Fruit fly (Drosophila melanogaster) whole organism, embryonic: ENCODE measurements around the gene mats.

Experiments used
- B-H2 ChIP-seq: fragments of 200-800 bp; sonication (Bioruptor generic); optimal IDR thresholded peaks from 2 replicates; lab custom pipeline; 2018; ENCODE audit warnings: missing biosample characterization, mild to moderate bottlenecking, missing genetic modification characterization
- Blimp-1 ChIP-seq: fragments of 200-800 bp; sonication (Bioruptor generic); optimal IDR thresholded peaks from 3 replicates; lab custom pipeline; 2018; ENCODE audit warnings: missing biosample characterization, missing genetic modification characterization, mild to moderate bottlenecking, moderate library complexity, missing genetic modification reagents
- C15 ChIP-seq: fragments of 200-800 bp; sonication (Bioruptor generic); IDR thresholded peaks from 3 replicates; pipeline ENCODE4 v1.3.6; 2022; ENCODE audit warnings: missing biosample characterization, missing genetic modification characterization
- CG10267 ChIP-seq: fragments of 200-800 bp; sonication (Bioruptor generic); optimal IDR thresholded peaks from 2 replicates; lab custom pipeline; 2018; ENCODE audit warnings: missing biosample characterization, mild to moderate bottlenecking, missing genetic modification characterization, moderate library complexity
- CG10462 ChIP-seq: fragments of 200-800 bp; sonication (Bioruptor generic); optimal IDR thresholded peaks from 2 replicates; lab custom pipeline; 2016; ENCODE audit warnings: missing biosample characterization, missing genetic modification characterization
- CG13287 ChIP-seq: fragments of 200-800 bp; sonication (Bioruptor generic); IDR thresholded peaks from 2 replicates; pipeline ENCODE4 v1.3.6; 2022; ENCODE audit warnings: missing biosample characterization, missing genetic modification characterization; ENCODE audit not compliant: partially characterized antibody
- CG14860 ChIP-seq: fragments of 200-800 bp; sonication (Bioruptor generic); IDR thresholded peaks from 3 replicates; pipeline ENCODE4 v1.3.6; 2022; ENCODE audit warnings: missing biosample characterization, missing genetic modification characterization; ENCODE audit not compliant: partially characterized antibody
- CG17385 ChIP-seq: fragments of 200-800 bp; sonication (Bioruptor generic); optimal IDR thresholded peaks from 3 replicates; lab custom pipeline; 2018; ENCODE audit warnings: missing biosample characterization, mild to moderate bottlenecking, missing genetic modification characterization
- CG18619 ChIP-seq: fragments of 200-800 bp; sonication (Bioruptor generic); optimal IDR thresholded peaks from 3 replicates; lab custom pipeline; 2017; ENCODE audit warnings: missing biosample characterization, mild to moderate bottlenecking, missing genetic modification characterization
- CG2129 ChIP-seq: fragments of 200-800 bp; sonication (Bioruptor generic); IDR thresholded peaks from 2 replicates; pipeline ENCODE4 v1.3.6; 2022; ENCODE audit warnings: missing biosample characterization, missing genetic modification characterization; ENCODE audit not compliant: partially characterized antibody
- CG3281 ChIP-seq: fragments of 200-800 bp; sonication (Bioruptor generic); optimal IDR thresholded peaks from 3 replicates; lab custom pipeline; 2017; ENCODE audit warnings: missing biosample characterization, mild to moderate bottlenecking, missing genetic modification characterization
- CG5953 ChIP-seq: fragments of 200-800 bp; sonication (Bioruptor generic); IDR thresholded peaks from 2 replicates; pipeline ENCODE4 v1.3.6; 2022; ENCODE audit warnings: missing biosample characterization, missing genetic modification characterization
- D19B ChIP-seq: fragments of 200-800 bp; sonication (Bioruptor generic); optimal IDR thresholded peaks from 2 replicates; lab custom pipeline; 2017; ENCODE audit warnings: missing biosample characterization, mild to moderate bottlenecking, missing genetic modification characterization
- Dp ChIP-seq: fragments of 200-800 bp; sonication (Bioruptor generic); optimal IDR thresholded peaks from 2 replicates; lab custom pipeline; 2018; ENCODE audit warnings: missing biosample characterization, mild to moderate bottlenecking, missing genetic modification characterization, moderate library complexity
- Ets97D ChIP-seq: fragments of 200-800 bp; sonication (Bioruptor generic); optimal IDR thresholded peaks from 3 replicates; lab custom pipeline; 2016; ENCODE audit warnings: missing biosample characterization, missing genetic modification characterization
- Gsc ChIP-seq: fragments of 200-800 bp; sonication (Bioruptor generic); IDR thresholded peaks from 2 replicates; pipeline ENCODE4 v1.3.6; 2022; ENCODE audit warnings: missing biosample characterization, missing genetic modification characterization
- H2.0 ChIP-seq: fragments of 200-800 bp; sonication (Bioruptor generic); IDR thresholded peaks from 2 replicates; pipeline ENCODE4 v1.3.6; 2022; ENCODE audit warnings: missing biosample characterization, missing genetic modification characterization
- HLH4C ChIP-seq: fragments of 200-800 bp; sonication (Bioruptor generic); IDR thresholded peaks from 3 replicates; pipeline ENCODE4 v1.3.6; 2022; ENCODE audit warnings: missing biosample characterization, missing genetic modification characterization; ENCODE audit not compliant: partially characterized antibody
- Oli ChIP-seq: fragments of 200-800 bp; sonication (Bioruptor generic); optimal IDR thresholded peaks from 2 replicates; lab custom pipeline; 2018; ENCODE audit warnings: missing biosample characterization, mild to moderate bottlenecking, missing genetic modification characterization, moderate library complexity
- Opbp ChIP-seq: fragments of 200-800 bp; sonication (Bioruptor generic); IDR thresholded peaks from 3 replicates; pipeline ENCODE4 v1.3.6; 2022; ENCODE audit warnings: missing biosample characterization, missing genetic modification characterization; ENCODE audit not compliant: partially characterized antibody
- Scr ChIP-seq: fragments of 200-800 bp; sonication (Bioruptor generic); IDR thresholded peaks from 2 replicates; pipeline ENCODE4 v1.3.6; 2022; ENCODE audit warnings: missing biosample characterization, missing genetic modification characterization; ENCODE audit not compliant: partially characterized antibody
- Sin3A ChIP-seq: fragments of >200 bp; optimal IDR thresholded peaks from 2 replicates; lab custom pipeline; 2018
- YL-1 ChIP-seq: fragments of 200-800 bp; sonication (Bioruptor generic); optimal IDR thresholded peaks from 3 replicates; lab custom pipeline; 2017; ENCODE audit warnings: missing biosample characterization, mild to moderate bottlenecking, missing genetic modification characterization
- al ChIP-seq: fragments of 200-800 bp; sonication (Bioruptor generic); IDR thresholded peaks from 2 replicates; pipeline ENCODE4 v1.3.6; 2022; ENCODE audit warnings: missing biosample characterization, missing genetic modification characterization
- ato ChIP-seq: fragments of 200-800 bp; sonication (Bioruptor generic); IDR thresholded peaks from 2 replicates; pipeline ENCODE4 v1.3.6; 2022; ENCODE audit warnings: missing biosample characterization, missing genetic modification characterization; ENCODE audit not compliant: partially characterized antibody
- bab2 ChIP-seq: fragments of 200-800 bp; sonication (Bioruptor generic); optimal IDR thresholded peaks from 2 replicates; lab custom pipeline; 2016; ENCODE audit warnings: missing biosample characterization, missing genetic modification characterization
- chinmo ChIP-seq: fragments of 200-800 bp; sonication (Bioruptor generic); IDR thresholded peaks from 4 replicates; pipeline ENCODE4 v1.3.6; 2022; ENCODE audit warnings: missing biosample characterization, missing genetic modification characterization; ENCODE audit not compliant: partially characterized antibody
- croc ChIP-seq: fragments of 200-800 bp; sonication (Bioruptor generic); conservative IDR thresholded peaks from 3 replicates; pipeline ENCODE4 v1.3.6; 2022; ENCODE audit warnings: missing biosample characterization, missing genetic modification characterization
- crol ChIP-seq: fragments of 200-800 bp; sonication (Bioruptor generic); IDR thresholded peaks from 2 replicates; pipeline ENCODE4 v1.3.6; 2022; ENCODE audit warnings: missing biosample characterization, missing genetic modification characterization
- crp ChIP-seq, 2 experiments: fragments of 200-800 bp; sonication (Bioruptor generic); optimal IDR thresholded peaks; 2 replicates in 1 of 2; 3 replicates in 1 of 2; lab custom pipeline; 2017; ENCODE audit warnings: missing biosample characterization in 2 of 2, missing genetic modification characterization in 2 of 2, mild to moderate bottlenecking in 1 of 2, moderate library complexity in 1 of 2
- gce ChIP-seq: fragments of 200-800 bp; sonication (Bioruptor generic); IDR thresholded peaks from 3 replicates; pipeline ENCODE4 v1.3.6; 2022; ENCODE audit warnings: missing biosample characterization, missing genetic modification characterization
- gfzf ChIP-seq: fragments of 200-800 bp; sonication (Bioruptor generic); optimal IDR thresholded peaks from 2 replicates; lab custom pipeline; 2016; ENCODE audit warnings: missing biosample characterization, mild to moderate bottlenecking, missing genetic modification characterization, moderate library complexity
- gsb-n ChIP-seq: fragments of 200-800 bp; sonication (Bioruptor generic); optimal IDR thresholded peaks from 3 replicates; lab custom pipeline; 2018; ENCODE audit warnings: missing biosample characterization, mild to moderate bottlenecking, missing genetic modification characterization
- hbn ChIP-seq: fragments of 200-800 bp; sonication (Bioruptor generic); IDR thresholded peaks from 2 replicates; pipeline ENCODE4 v1.3.6; 2022; ENCODE audit warnings: missing biosample characterization, missing genetic modification characterization; ENCODE audit not compliant: partially characterized antibody
- mld ChIP-seq: fragments of 200-800 bp; sonication (Bioruptor generic); IDR thresholded peaks from 3 replicates; pipeline ENCODE4 v1.3.6; 2022; ENCODE audit warnings: missing biosample characterization, missing genetic modification characterization; ENCODE audit not compliant: partially characterized antibody
- nerfin-2 ChIP-seq: fragments of 200-800 bp; sonication (Bioruptor generic); IDR thresholded peaks from 2 replicates; pipeline ENCODE4 v1.3.6; 2022; ENCODE audit warnings: missing biosample characterization, missing genetic modification characterization; ENCODE audit not compliant: partially characterized antibody
- phol ChIP-seq: fragments of 200-800 bp; sonication (Bioruptor generic); optimal IDR thresholded peaks from 3 replicates; lab custom pipeline; 2018; ENCODE audit warnings: missing biosample characterization, mild to moderate bottlenecking, missing genetic modification characterization, moderate library complexity
- pzg ChIP-seq: fragments of 200-800 bp; sonication (Bioruptor generic); optimal IDR thresholded peaks from 3 replicates; lab custom pipeline; 2018; ENCODE audit warnings: missing biosample characterization, mild to moderate bottlenecking, missing genetic modification characterization, moderate library complexity
- run ChIP-seq: fragments of 200-800 bp; sonication (Bioruptor generic); optimal IDR thresholded peaks from 3 replicates; lab custom pipeline; 2018; ENCODE audit warnings: missing biosample characterization, mild to moderate bottlenecking, missing genetic modification characterization
- scrt ChIP-seq: fragments of 200-800 bp; sonication (Bioruptor generic); optimal IDR thresholded peaks from 2 replicates; lab custom pipeline; 2018; ENCODE audit warnings: missing biosample characterization, mild to moderate bottlenecking, missing genetic modification characterization, moderate library complexity
- sens ChIP-seq: fragments of 200-800 bp; sonication (Bioruptor generic); peaks from one replicate; lab custom pipeline; 2016; ENCODE audit warnings: missing biosample characterization, missing genetic modification characterization
- sens-2 ChIP-seq: fragments of 200-800 bp; sonication (Bioruptor generic); IDR thresholded peaks from 2 replicates; pipeline ENCODE4 v1.3.6; 2022; ENCODE audit warnings: missing biosample characterization, missing genetic modification characterization
- trem ChIP-seq: fragments of 200-800 bp; optimal IDR thresholded peaks from 3 replicates; lab custom pipeline; 2019; ENCODE audit warnings: missing biosample characterization, mild to moderate bottlenecking, missing genetic modification characterization, moderate library complexity
- unc-4 ChIP-seq: fragments of 200-800 bp; sonication (Bioruptor generic); IDR thresholded peaks from 2 replicates; pipeline ENCODE4 v1.3.6; 2022; ENCODE audit warnings: missing biosample characterization, missing genetic modification characterization; ENCODE audit not compliant: partially characterized antibody

Gene mats

dm6 chr3R:22375674-22376073 lies 45.3 kb upstream of the mats start, which contains the start of gene CG18596 (continued):
- TF ChIP-seq gsb-n (no peak), run (tag; lab: Kevin White, UChicago) (no peak), H2.0 (no peak), HLH4C (GFP tag; lab: Robert Waterston, UW) (peak; percentile 90), CG5953 (GFP tag; lab: Robert Waterston, UW) (no peak), C15 (GFP tag; lab: Robert Waterston, UW) (no peak), CG14860 (GFP tag; lab: Robert Waterston, UW) (peak; percentile 95), Ets97D (GFP tag; lab: Kevin White, UChicago) (peak; percentile 37), hbn (GFP tag; lab: Robert Waterston, UW) (peak; percentile 95), crp (GFP tag; optimal IDR thresholded peaks at IDR 0.05; lab: Kevin White, UChicago) (peak in 1 of 2 experiments; percentile 73), sens (GFP tag; lab: Kevin White, UChicago) (no peak), unc-4 (GFP tag; lab: Robert Waterston, UW) (peak; percentile 95), D19B (GFP tag; lab: Kevin White, UChicago) (no peak), chinmo (GFP tag; lab: Robert Waterston, UW) (peak; percentile 42; the same call in 2 of the 4 replicates), Gsc (GFP tag; lab: Robert Waterston, UW) (no peak), Dp (GFP tag; lab: Kevin White, UChicago) (peak; percentile 80), CG17385 (GFP tag; lab: Kevin White, UChicago) (no peak), CG18619 (GFP tag; lab: Kevin White, UChicago) (no peak), gce (GFP tag; lab: Robert Waterston, UW) (no peak), al (no peak), Blimp-1 (GFP tag; lab: Kevin White, UChicago) (no peak), B-H2 (no peak), ato (GFP tag; lab: Robert Waterston, UW) (peak; percentile 84), Opbp (GFP tag; lab: Robert Waterston, UW) (peak; percentile 86; the same call in 2 of the 3 replicates), scrt (GFP tag; lab: Kevin White, UChicago) (no peak), gfzf (GFP tag; lab: Kevin White, UChicago) (peak; percentile 0), Oli (tag; lab: Kevin White, UChicago) (no peak), CG13287 (GFP tag; lab: Robert Waterston, UW) (peak; percentile 98), CG3281 (GFP tag; lab: Kevin White, UChicago) (no peak), phol (tag; lab: Kevin White, UChicago) (peak; percentile 67), bab2 (GFP tag; lab: Kevin White, UChicago) (no peak), CG10462 (no peak), Sin3A (no peak), crol (GFP tag; lab: Robert Waterston, UW) (no peak), CG2129 (GFP tag; lab: Robert Waterston, UW) (peak; percentile 95), trem (tag; lab: Kevin White, UChicago) (peak; percentile 64), Scr (GFP tag; lab: Robert Waterston, UW) (peak; percentile 98), YL-1 (GFP tag; lab: Kevin White, UChicago) (peak; percentile 56), croc (GFP tag; lab: Robert Waterston, UW) (no peak), nerfin-2 (GFP tag; lab: Robert Waterston, UW) (peak; percentile 91), pzg (GFP tag; lab: Kevin White, UChicago) (peak; percentile 60), mld (GFP tag; lab: Robert Waterston, UW) (peak; percentile 84; the same call in 2 of the 3 replicates), sens-2 (no peak), CG10267 (tag; lab: Kevin White, UChicago) (peak; percentile 33)
